Worm (Caenorhabditis elegans) whole organism, mixed stage, embryonic: Measurements from ENCODE around the gene jip-1.
"Not testable (repeated sequence)": the region's sequence is repeated elsewhere in the genome, so short reads cannot be mapped to it uniquely, and the experiment has no call there.

Experiments used
- bed-3 ChIP-seq: fragments of 200-800 bp; sonication (Bioruptor generic); optimal IDR thresholded peaks from 3 replicates; lab custom pipeline; 2018; ENCODE audit warnings: mild to moderate bottlenecking, missing genetic modification characterization, moderate library complexity, missing compliant biosample characterization
- blmp-1 ChIP-seq: fragments of 150-350 bp; optimal IDR thresholded peaks from 2 replicates; lab custom pipeline; 2014; ENCODE audit warnings: missing biosample characterization, missing genetic modification characterization
- ceh-39 ChIP-seq: fragments of 150-350 bp; optimal IDR thresholded peaks from 2 replicates; lab custom pipeline; 2014; ENCODE audit warnings: missing biosample characterization, missing genetic modification characterization
- ceh-43 ChIP-seq: fragments of 200-800 bp; sonication (Bioruptor generic); optimal IDR thresholded peaks from 2 replicates; lab custom pipeline; 2018; ENCODE audit warnings: mild to moderate bottlenecking, missing genetic modification characterization, moderate library complexity, missing compliant biosample characterization
- ceh-83 ChIP-seq: fragments of 200-800 bp; sonication (Bioruptor generic); optimal IDR thresholded peaks from 2 replicates; lab custom pipeline; 2018; ENCODE audit warnings: mild to moderate bottlenecking, missing genetic modification characterization, missing compliant biosample characterization
- ces-1 ChIP-seq: fragments of 150-350 bp; optimal IDR thresholded peaks from 2 replicates; lab custom pipeline; 2014; ENCODE audit warnings: missing biosample characterization, missing genetic modification reagents, missing genetic modification characterization
- cnd-1 ChIP-seq: fragments of 200-800 bp; sonication (Bioruptor generic); optimal IDR thresholded peaks from 2 replicates; lab custom pipeline; 2018; ENCODE audit warnings: mild to moderate bottlenecking, missing genetic modification characterization, missing compliant biosample characterization
- drap-1 ChIP-seq: fragments of 200-800 bp; sonication (Bioruptor generic); optimal IDR thresholded peaks from 3 replicates; lab custom pipeline; 2018; ENCODE audit warnings: mild to moderate bottlenecking, missing genetic modification characterization, missing compliant biosample characterization
- elt-3 ChIP-seq: fragments of 150-350 bp; optimal IDR thresholded peaks from 2 replicates; lab custom pipeline; 2014; ENCODE audit warnings: missing biosample characterization, missing genetic modification characterization
- flh-1 ChIP-seq: fragments of 200-800 bp; sonication (Bioruptor generic); optimal IDR thresholded peaks from 2 replicates; lab custom pipeline; 2018; ENCODE audit warnings: mild to moderate bottlenecking, missing genetic modification characterization, moderate library complexity, missing compliant biosample characterization
- lin-13 ChIP-seq: fragments of 150-350 bp; optimal IDR thresholded peaks from 2 replicates; lab custom pipeline; 2014; ENCODE audit warnings: missing biosample characterization, missing genetic modification characterization
- lin-32 ChIP-seq: fragments of 200-800 bp; sonication (Bioruptor generic); optimal IDR thresholded peaks from 2 replicates; lab custom pipeline; 2018; ENCODE audit warnings: mild to moderate bottlenecking, missing genetic modification characterization, missing compliant biosample characterization
- lsy-2 ChIP-seq: fragments of 150-350 bp; optimal IDR thresholded peaks from 2 replicates; lab custom pipeline; 2014; ENCODE audit warnings: missing biosample characterization, missing genetic modification characterization
- mab-5 ChIP-seq: fragments of 150-350 bp; optimal IDR thresholded peaks from 2 replicates; lab custom pipeline; 2014; ENCODE audit warnings: missing biosample characterization, missing genetic modification characterization
- mep-1 ChIP-seq: fragments of 150-350 bp; optimal IDR thresholded peaks from 2 replicates; lab custom pipeline; 2017; ENCODE audit warnings: missing biosample characterization, missing genetic modification reagents, missing genetic modification characterization, inconsistent platforms
- mls-2 ChIP-seq: sonication (generic microtip); optimal IDR thresholded peaks from 2 replicates; lab custom pipeline; 2016; ENCODE audit warnings: mild to moderate bottlenecking, missing genetic modification characterization, moderate library complexity, missing compliant biosample characterization
- nhr-12 ChIP-seq: fragments of 150-350 bp; optimal IDR thresholded peaks from 2 replicates; lab custom pipeline; 2014; ENCODE audit warnings: missing biosample characterization, missing genetic modification characterization
- nhr-2 ChIP-seq: fragments of 150-350 bp; optimal IDR thresholded peaks from 2 replicates; lab custom pipeline; 2014; ENCODE audit warnings: missing biosample characterization, missing genetic modification characterization
- nhr-76 ChIP-seq: sonication (generic microtip); optimal IDR thresholded peaks from 2 replicates; lab custom pipeline; 2017; ENCODE audit warnings: missing biosample characterization, missing genetic modification characterization
- pha-4 ChIP-seq: fragments of 150-350 bp; optimal IDR thresholded peaks from 2 replicates; lab custom pipeline; 2018; ENCODE audit warnings: missing biosample characterization, missing genetic modification reagents, missing genetic modification characterization
- snpc-4 ChIP-seq: fragments of 150-350 bp; optimal IDR thresholded peaks from 2 replicates; lab custom pipeline; 2014; ENCODE audit warnings: missing biosample characterization, missing genetic modification characterization
- sptf-1 ChIP-seq: sonication (generic microtip); optimal IDR thresholded peaks from 2 replicates; lab custom pipeline; 2017; ENCODE audit warnings: mild to moderate bottlenecking, missing genetic modification characterization, moderate library complexity, missing compliant biosample characterization
- tbx-8 ChIP-seq: fragments of 200-800 bp; sonication (Bioruptor generic); optimal IDR thresholded peaks from 2 replicates; lab custom pipeline; 2018; ENCODE audit warnings: mild to moderate bottlenecking, missing genetic modification characterization, moderate library complexity, missing compliant biosample characterization
- unc-120 ChIP-seq: sonication (generic microtip); optimal IDR thresholded peaks from 2 replicates; lab custom pipeline; 2017; ENCODE audit warnings: missing genetic modification characterization, missing compliant biosample characterization; ENCODE audit not compliant: poor library complexity, severe bottlenecking
- unc-39 ChIP-seq: fragments of 150-350 bp; optimal IDR thresholded peaks from 2 replicates; lab custom pipeline; 2014; ENCODE audit warnings: missing biosample characterization, missing genetic modification characterization
- unc-62 ChIP-seq: fragments of 150-350 bp; optimal IDR thresholded peaks from 2 replicates; lab custom pipeline; 2014; ENCODE audit warnings: missing biosample characterization, missing genetic modification reagents, missing genetic modification characterization
- zip-8 ChIP-seq: fragments of 150-350 bp; optimal IDR thresholded peaks from 2 replicates; lab custom pipeline; 2014; ENCODE audit warnings: missing biosample characterization, missing genetic modification characterization
- ztf-11 ChIP-seq: fragments of 150-350 bp; optimal IDR thresholded peaks from 2 replicates; lab custom pipeline; 2014; ENCODE audit warnings: missing biosample characterization, missing genetic modification characterization

Gene jip-1

ce11 chrII:1326689-1327088, at the start of gene jip-1:
TSS of gene jip-1 (plus strand) at chrII:1326989.
- TF ChIP-seq tbx-8 (GFP tag; lab: Kevin White, UChicago) (no peak), ceh-39 (tag; lab: Kevin White, UChicago) (no peak), mls-2 (tag; lab: Kevin White, UChicago) (no peak), mab-5 (tag; lab: Kevin White, UChicago) (no peak), zip-8 (no peak), mep-1 (tag; lab: Kevin White, UChicago) (no peak), ztf-11 (tag; lab: Kevin White, UChicago) (no peak)
- TF ChIP-seq, all 35 proteins: peak for 0

- not testable (repeated sequence) for TF ChIP-seq bed-3 (GFP tag; lab: Kevin White, UChicago); mep-1 (tag; lab: Kevin White, UChicago); blmp-1
Observed at ce11 chrII:1278350-1278749, 48.4 kb upstream of the jip-1 start, which contains the start of gene srz-63. TSS of gene srz-63 (plus strand) at chrII:1278650.

ce11 chrII:1284985-1285384, 41.8 kb upstream of the jip-1 start:
- TF ChIP-seq pha-4 (tag; lab: Kevin White, UChicago) (no peak), mep-1 (tag; lab: Kevin White, UChicago) (no peak), zip-8 (no peak), lsy-2 (tag; lab: Kevin White, UChicago) (no peak), drap-1 (no peak), ceh-83 (GFP tag; lab: Kevin White, UChicago) (peak; percentile 20), mab-5 (tag; lab: Kevin White, UChicago) (no peak)

ce11 chrII:1285514-1285913, 41.3 kb upstream of the jip-1 start, which contains the start of the genes Y57G7A.6 and Y57G7A.3:
TSS of gene Y57G7A.6 (minus strand) at chrII:1285614.
TSS of gene Y57G7A.3 (plus strand) at chrII:1285782.
- TF ChIP-seq mls-2 (tag; lab: Kevin White, UChicago) = no peak
- no peak for TF ChIP-seq sptf-1
- no peak for TF ChIP-seq mab-5 (tag; lab: Kevin White, UChicago)
- TF ChIP-seq drap-1 = no peak
- no peak for TF ChIP-seq ceh-43 (GFP tag; lab: Kevin White, UChicago)
- TF ChIP-seq snpc-4 (tag; lab: Kevin White, UChicago) = no peak
- TF ChIP-seq ztf-11 (tag; lab: Kevin White, UChicago) = no peak
- TF ChIP-seq unc-39 (tag; lab: Kevin White, UChicago) = no peak
- TF ChIP-seq ces-1 (GFP tag; lab: Kevin White, UChicago) = no peak
- TF ChIP-seq flh-1 (GFP tag; lab: Kevin White, UChicago) = no peak
- TF ChIP-seq, all 35 proteins: peak for 0

- TF ChIP-seq drap-1 (no peak), mab-5 (tag; lab: Kevin White, UChicago) (no peak), lin-13 (tag; lab: Kevin White, UChicago) (no peak), mep-1 (tag; lab: Kevin White, UChicago) (no peak), snpc-4 (tag; lab: Kevin White, UChicago) (no peak), unc-120 (no peak), unc-62 (GFP tag; lab: Kevin White, UChicago) (no peak), unc-39 (tag; lab: Kevin White, UChicago) (no peak), cnd-1 (no peak), nhr-76 (tag; lab: Kevin White, UChicago) (no peak), nhr-12 (no peak)
Observed at ce11 chrII:1293157-1293556, 33.6 kb upstream of the jip-1 start, which contains the start of gene srz-64. TSS of gene srz-64 (minus strand) at chrII:1293257.

ce11 chrII:1295776-1296175, 31.0 kb upstream of the jip-1 start, which contains the start of gene Y57G7A.2:
TSS of gene Y57G7A.2 (plus strand) at chrII:1296076.
- no peak for TF ChIP-seq lin-13 (tag; lab: Kevin White, UChicago)
- no peak for TF ChIP-seq nhr-2
- no peak for TF ChIP-seq unc-39 (tag; lab: Kevin White, UChicago)
- TF ChIP-seq nhr-12 = no peak
- TF ChIP-seq sptf-1 = no peak
- no peak for TF ChIP-seq elt-3
- no peak for TF ChIP-seq lin-32 (GFP tag; lab: Kevin White, UChicago)
- no peak for TF ChIP-seq mls-2 (tag; lab: Kevin White, UChicago)
